Worm (Caenorhabditis elegans) whole organism, L3 larva: ENCODE measurements around the gene rpl-33.

Experiments
- ceh-82 ChIP-seq: fragments of 150-350 bp; optimal IDR thresholded peaks from 2 replicates; lab custom pipeline; 2014; ENCODE audit warnings: missing biosample characterization, missing genetic modification characterization
- elt-1 ChIP-seq: fragments of 150-350 bp; optimal IDR thresholded peaks from 2 replicates; lab custom pipeline; 2014; ENCODE audit warnings: missing biosample characterization, missing genetic modification characterization
- pqm-1 ChIP-seq: fragments of 150-350 bp; optimal IDR thresholded peaks from 2 replicates; lab custom pipeline; 2017; ENCODE audit warnings: missing biosample characterization, missing genetic modification characterization, inconsistent platforms
- sea-2 ChIP-seq: fragments of 150-350 bp; sonication (generic microtip); optimal IDR thresholded peaks from 4 replicates; lab custom pipeline; 2014; ENCODE audit warnings: missing biosample characterization, missing genetic modification reagents, missing genetic modification characterization
- snpc-4 ChIP-seq: fragments of 150-350 bp; optimal IDR thresholded peaks from 2 replicates; lab custom pipeline; 2014; ENCODE audit warnings: missing biosample characterization, missing genetic modification characterization

ce11 chrII:7106313-7106712 lies 950 bp downstream of the rpl-33 start:
- TF ChIP-seq pqm-1 (tag; lab: Kevin White, UChicago): no peak
- no peak for TF ChIP-seq elt-1 (tag; lab: Kevin White, UChicago)
- no peak for TF ChIP-seq sea-2 (GFP tag; lab: Kevin White, UChicago)
- TF ChIP-seq snpc-4 (tag; lab: Kevin White, UChicago): no peak
- no peak for TF ChIP-seq ceh-82 (tag; lab: Kevin White, UChicago)
